Worm (Caenorhabditis elegans) whole organism, L4 larva: Measurements from ENCODE around the gene itr-1.

Experiments used
- F37D6.2 ChIP-seq: sonication (generic microtip); optimal IDR thresholded peaks from 2 replicates; lab custom pipeline; 2016; ENCODE audit warnings: mild to moderate bottlenecking, missing genetic modification characterization, missing compliant biosample characterization
- T26A8.4 ChIP-seq: fragments of 200-800 bp; sonication (Bioruptor generic); IDR thresholded peaks from 2 replicates; pipeline ENCODE4 v1.3.6; 2022; ENCODE audit warnings: missing genetic modification characterization, missing compliant biosample characterization
- Y48G9A.11 ChIP-seq: fragments of 200-800 bp; sonication (Bioruptor generic); IDR thresholded peaks from 2 replicates; pipeline ENCODE4 v1.3.6; 2022; ENCODE audit warnings: missing genetic modification reagents, missing genetic modification characterization, missing compliant biosample characterization
- aha-1 ChIP-seq: fragments of 150-350 bp; peaks from one replicate; lab custom pipeline; 2014; ENCODE audit warnings: missing biosample characterization, missing genetic modification characterization
- attf-4 ChIP-seq: sonication (generic microtip); optimal IDR thresholded peaks from 3 replicates; lab custom pipeline; 2017; ENCODE audit warnings: missing biosample characterization, missing genetic modification characterization
- ctbp-1 ChIP-seq: fragments of 200-800 bp; sonication (Bioruptor generic); IDR thresholded peaks from 2 replicates; pipeline ENCODE4 v1.3.6; 2022; ENCODE audit warnings: missing genetic modification reagents, missing genetic modification characterization, missing compliant biosample characterization
- daf-12 ChIP-seq: fragments of 150-350 bp; optimal IDR thresholded peaks from 2 replicates; lab custom pipeline; 2014; ENCODE audit warnings: missing biosample characterization, missing genetic modification reagents, missing genetic modification characterization
- daf-19 ChIP-seq: fragments of 200-800 bp; sonication (Bioruptor generic); conservative IDR thresholded peaks from 2 replicates; pipeline ENCODE4 v1.3.6; 2022; ENCODE audit warnings: missing genetic modification characterization, missing compliant biosample characterization
- dmd-9 ChIP-seq: fragments of 200-800 bp; sonication (Bioruptor generic); IDR thresholded peaks from 2 replicates; pipeline ENCODE4 v1.3.6; 2022; ENCODE audit warnings: missing genetic modification reagents, missing genetic modification characterization, missing compliant biosample characterization
- dve-1 ChIP-seq: sonication (generic microtip); optimal IDR thresholded peaks from 2 replicates; lab custom pipeline; 2017; ENCODE audit warnings: antibody characterized with exemption, mild to moderate bottlenecking, missing genetic modification characterization, missing compliant biosample characterization; ENCODE audit not compliant: insufficient read depth
- fkh-10 ChIP-seq: fragments of 150-350 bp; optimal IDR thresholded peaks from 2 replicates; lab custom pipeline; 2014; ENCODE audit warnings: missing biosample characterization, missing genetic modification reagents, missing genetic modification characterization
- hif-1 ChIP-seq, 2 experiments: sonication (generic microtip); optimal IDR thresholded peaks; 2 replicates each; lab custom pipeline; 2016 to 2017; ENCODE audit warnings: missing compliant biosample characterization in 2 of 2, missing genetic modification characterization in 2 of 2, missing genetic modification reagents in 2 of 2, missing genotype in 2 of 2, mild to moderate bottlenecking in 1 of 2
- jun-1 ChIP-seq: fragments of 150-350 bp; optimal IDR thresholded peaks from 2 replicates; lab custom pipeline; 2014; ENCODE audit warnings: missing biosample characterization, missing genetic modification reagents, missing genetic modification characterization
- lin-39 ChIP-seq: fragments of 150-350 bp; optimal IDR thresholded peaks from 2 replicates; lab custom pipeline; 2014; ENCODE audit warnings: missing biosample characterization, missing genetic modification reagents, missing genetic modification characterization
- madf-9 ChIP-seq: fragments of 200-800 bp; sonication (Bioruptor generic); conservative IDR thresholded peaks from 2 replicates; pipeline ENCODE4 v1.3.6; 2022; ENCODE audit warnings: missing genetic modification reagents, missing genetic modification characterization, missing compliant biosample characterization
- mdl-1 ChIP-seq, 2 experiments: fragments of 150-350 bp in 1 of 2; sonication (generic microtip) in 1 of 2; optimal IDR thresholded peaks; 2 replicates each; lab custom pipeline; 2014 to 2017; ENCODE audit warnings: missing biosample characterization in 2 of 2, missing genetic modification characterization in 2 of 2
- mes-2 ChIP-seq: sonication (generic microtip); optimal IDR thresholded peaks from 2 replicates; lab custom pipeline; 2016; ENCODE audit warnings: missing genotype, mild to moderate bottlenecking, missing genetic modification characterization, missing compliant biosample characterization; ENCODE audit not compliant: poor library complexity, severe bottlenecking
- nhr-102 ChIP-seq: sonication (generic microtip); optimal IDR thresholded peaks from 2 replicates; lab custom pipeline; 2016; ENCODE audit warnings: mild to moderate bottlenecking, missing genetic modification characterization, moderate library complexity, missing compliant biosample characterization
- nhr-28 ChIP-seq: fragments of 150-350 bp; optimal IDR thresholded peaks from 2 replicates; lab custom pipeline; 2014; ENCODE audit warnings: missing biosample characterization, missing genetic modification characterization
- pha-4 ChIP-seq, 2 experiments: fragments of 150-350 bp in 1 of 2; fragments of 200-800 bp in 1 of 2; sonication (Bioruptor generic) in 1 of 2; IDR thresholded peaks in 1 of 2; optimal IDR thresholded peaks in 1 of 2; 2 replicates each; pipeline versions ENCODE4 v1.3.6 to Lab custom; 2014 to 2022; ENCODE audit warnings: missing genetic modification characterization in 2 of 2, missing genetic modification reagents in 2 of 2, missing biosample characterization in 1 of 2, missing compliant biosample characterization in 1 of 2
- pqm-1 ChIP-seq: sonication (generic microtip); optimal IDR thresholded peaks from 2 replicates; lab custom pipeline; 2017; ENCODE audit warnings: missing biosample characterization, missing genetic modification characterization
- saeg-2 ChIP-seq: fragments of 200-800 bp; sonication (Bioruptor generic); IDR thresholded peaks from 2 replicates; pipeline ENCODE4 v1.3.6; 2022; ENCODE audit warnings: missing genetic modification reagents, missing genetic modification characterization, missing compliant biosample characterization
- set-16 ChIP-seq: fragments of 200-800 bp; sonication (Bioruptor generic); IDR thresholded peaks from 2 replicates; pipeline ENCODE4 v1.3.6; 2022; ENCODE audit warnings: missing genetic modification reagents, missing genetic modification characterization, missing compliant biosample characterization
- skn-1 ChIP-seq: fragments of 150-350 bp; optimal IDR thresholded peaks from 2 replicates; lab custom pipeline; 2014; ENCODE audit warnings: missing biosample characterization, missing genetic modification characterization
- snpc-1.2 ChIP-seq: fragments of 200-800 bp; sonication (Bioruptor generic); IDR thresholded peaks from 2 replicates; pipeline ENCODE4 v1.3.6; 2022; ENCODE audit warnings: missing genetic modification reagents, missing genetic modification characterization, missing compliant biosample characterization
- spr-1 ChIP-seq: sonication (generic microtip); optimal IDR thresholded peaks from 2 replicates; lab custom pipeline; 2016; ENCODE audit warnings: mild to moderate bottlenecking, missing genetic modification characterization, missing compliant biosample characterization
- spr-3 ChIP-seq: fragments of 200-800 bp; sonication (Bioruptor generic); optimal IDR thresholded peaks from 2 replicates; lab custom pipeline; 2018; ENCODE audit warnings: mild to moderate bottlenecking, missing genetic modification characterization, missing compliant biosample characterization
- unc-62 ChIP-seq, 3 experiments: fragments of 150-350 bp in 1 of 3; sonication (generic microtip); optimal IDR thresholded peaks in 2 of 3; peaks in 1 of 3; 1 replicate in 1 of 3; 2 replicates in 2 of 3; lab custom pipeline; 2014 to 2017; ENCODE audit warnings: missing biosample characterization in 3 of 3, missing genetic modification characterization in 3 of 3, missing genetic modification reagents in 3 of 3, missing genotype in 1 of 3
- vab-7 ChIP-seq: fragments of 200-800 bp; sonication (Bioruptor generic); IDR thresholded peaks from 2 replicates; pipeline ENCODE4 v1.3.6; 2022; ENCODE audit warnings: missing genetic modification reagents, missing genetic modification characterization, missing compliant biosample characterization
- zag-1 ChIP-seq: fragments of 150-350 bp; optimal IDR thresholded peaks from 2 replicates; lab custom pipeline; 2014; ENCODE audit warnings: missing biosample characterization, missing genetic modification characterization
- zfp-2 ChIP-seq: sonication (generic microtip); optimal IDR thresholded peaks from 2 replicates; lab custom pipeline; 2016; ENCODE audit warnings: mild to moderate bottlenecking, missing genetic modification characterization, missing compliant biosample characterization
- zfp-3 ChIP-seq: fragments of 200-800 bp; sonication (Bioruptor generic); conservative IDR thresholded peaks from 2 replicates; pipeline ENCODE4 v1.3.6; 2022; ENCODE audit warnings: missing genetic modification reagents, missing genetic modification characterization, missing compliant biosample characterization

itr-1 gene

DNA sequence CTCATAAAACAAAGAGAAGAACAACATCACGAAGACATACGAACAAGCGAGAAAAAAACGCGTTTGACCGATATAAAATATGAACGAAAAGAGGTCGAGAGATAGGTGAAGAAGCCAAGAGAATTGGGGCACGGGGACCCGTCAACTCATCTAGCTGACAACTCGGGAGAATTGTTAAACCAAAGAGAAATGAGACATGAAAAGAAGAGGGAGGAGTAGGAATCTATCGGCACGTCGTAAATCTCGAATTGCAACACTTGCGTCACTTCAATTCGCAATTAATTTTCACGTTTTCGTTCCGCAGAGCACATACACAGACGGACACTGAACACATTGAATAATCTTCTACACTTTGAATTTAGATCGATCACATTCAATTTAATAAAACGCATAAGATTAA, 48.6 kb downstream of the itr-1 start:
- TF ChIP-seq snpc-1.2 (GFP tag; lab: Robert Waterston, UW): no peak
- TF ChIP-seq zfp-2: no peak
- TF ChIP-seq jun-1 (tag; lab: Kevin White, UChicago): no peak
- no peak for TF ChIP-seq F37D6.2 (tag; lab: Kevin White, UChicago)
- TF ChIP-seq unc-62 (GFP tag; optimal IDR thresholded peaks at IDR 0.05 in 1 of 2; lab: Kevin White, UChicago): peak in 1 of 2 experiments; percentile 7
- no peak for TF ChIP-seq unc-62 (tag; optimal IDR thresholded peaks at IDR 0.05; lab: Kevin White, UChicago)
- no peak for TF ChIP-seq mes-2 (tag; lab: Kevin White, UChicago)
- no peak for TF ChIP-seq spr-1 (tag; lab: Kevin White, UChicago)

DNA sequence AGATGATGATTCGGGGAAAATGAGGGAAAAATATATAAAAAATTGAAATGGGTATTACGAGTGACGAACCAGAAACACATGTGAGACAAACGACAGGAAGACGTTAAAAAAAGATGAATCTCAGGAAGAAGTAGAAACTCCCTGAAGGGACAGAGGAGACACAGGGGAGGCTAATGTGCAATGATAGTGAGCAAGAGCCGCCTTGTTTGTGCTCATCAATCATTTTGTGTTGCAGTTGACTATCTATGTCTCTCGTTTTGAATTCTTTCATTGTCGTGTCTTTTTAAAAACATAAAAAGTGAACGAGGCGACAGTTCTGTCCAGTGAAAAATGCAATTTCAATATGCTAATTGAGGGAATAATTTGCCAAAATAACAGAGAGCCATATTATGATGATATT, 49.9 kb downstream of the itr-1 start:
- TF ChIP-seq daf-19: no peak
- peak; percentile 69 for TF ChIP-seq aha-1
- TF ChIP-seq unc-62 (GFP tag; optimal IDR thresholded peaks at IDR 0.05 in 1 of 2; lab: Kevin White, UChicago): peak in 1 of 2 experiments; percentile 14
- no peak for TF ChIP-seq unc-62 (tag; optimal IDR thresholded peaks at IDR 0.05; lab: Kevin White, UChicago)

DNA sequence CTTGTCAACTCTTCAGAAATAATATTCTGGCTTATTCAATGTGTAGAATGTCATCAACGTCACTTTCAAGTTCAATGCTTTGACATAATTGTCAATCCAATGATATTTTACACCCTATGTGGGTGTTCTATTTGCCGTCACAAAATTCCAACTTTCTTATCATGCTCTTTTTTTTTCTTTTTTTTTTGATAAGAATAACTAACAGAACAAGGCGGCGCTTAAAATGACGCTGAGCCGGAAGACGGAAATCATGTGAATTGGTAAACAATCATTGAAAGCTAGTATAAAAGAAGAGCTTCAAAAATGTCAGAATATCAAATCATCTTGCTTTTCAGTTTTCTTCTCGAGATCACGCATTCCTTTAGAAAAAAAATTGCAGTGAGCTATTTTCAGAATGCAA, 51.4 kb downstream of the itr-1 start, which contains the start of gene C50F7.5:
Gene C50F7.5, plus strand, starts transcription at position 395 of the 400 bp plus-strand sequence.
- TF ChIP-seq skn-1 (no peak), pqm-1 (tag; lab: Kevin White, UChicago) (peak; percentile 68), zag-1 (no peak), dve-1 (tag; lab: Kevin White, UChicago) (peak; percentile 40), zfp-3 (GFP tag; lab: Robert Waterston, UW) (no peak), dmd-9 (GFP tag; lab: Robert Waterston, UW) (no peak), attf-4 (no peak)

DNA sequence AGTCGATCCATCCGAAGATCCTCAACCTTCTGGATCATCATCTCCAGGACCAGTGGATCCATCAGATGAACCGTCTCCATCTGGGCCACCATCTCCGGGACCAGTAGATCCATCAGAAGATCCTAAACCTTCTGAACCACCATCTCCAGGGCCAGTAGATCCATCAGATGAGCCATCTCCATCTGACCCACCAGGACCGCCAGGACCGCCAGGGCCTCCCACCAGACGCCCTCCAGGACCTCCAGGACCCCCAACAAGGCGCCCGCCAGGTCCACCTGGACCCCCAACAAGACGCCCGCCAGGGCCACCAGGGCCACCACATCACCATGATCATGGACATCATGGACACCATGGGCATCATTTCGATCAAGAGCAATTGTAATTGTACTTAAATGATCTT, 52.3 kb downstream of the itr-1 start:
- no peak for TF ChIP-seq lin-39
- no peak for TF ChIP-seq madf-9
- TF ChIP-seq ctbp-1 (GFP tag; lab: Robert Waterston, UW): no peak
- TF ChIP-seq Y48G9A.11 (GFP tag; lab: Robert Waterston, UW): 0 out of 2 replicates have a peak, but pooled peaks have one; percentile 21
- no peak for TF ChIP-seq fkh-10 (GFP tag; lab: Kevin White, UChicago)
- no peak for TF ChIP-seq dve-1 (tag; lab: Kevin White, UChicago)
- no peak for TF ChIP-seq daf-12
- peak; percentile 95 for TF ChIP-seq set-16 (GFP tag; lab: Robert Waterston, UW)
- no peak for TF ChIP-seq skn-1
- TF ChIP-seq spr-3 (GFP tag; lab: Kevin White, UChicago): no peak
- no peak for TF ChIP-seq attf-4
- TF ChIP-seq T26A8.4 (GFP tag; lab: Robert Waterston, UW): no peak
- no peak for TF ChIP-seq pha-4 (GFP tag; IDR thresholded peaks at IDR 0.05; lab: Robert Waterston, UW)
- no peak for TF ChIP-seq pha-4 (tag; optimal IDR thresholded peaks at IDR 0.05; lab: Kevin White, UChicago)
- TF ChIP-seq mdl-1 (tag; optimal IDR thresholded peaks at IDR 0.05; lab: Kevin White, UChicago): no peak
- no peak for TF ChIP-seq jun-1 (tag; lab: Kevin White, UChicago)
- TF ChIP-seq aha-1: peak; percentile 87
- TF ChIP-seq hif-1 (tag; optimal IDR thresholded peaks at IDR 0.05; lab: Kevin White, UChicago): no peak
- 0 out of 2 replicates have a peak, but pooled peaks have one; percentile 22 for TF ChIP-seq saeg-2 (GFP tag; lab: Robert Waterston, UW)
- no peak for TF ChIP-seq nhr-102 (tag; lab: Kevin White, UChicago)
- no peak for TF ChIP-seq vab-7 (GFP tag; lab: Robert Waterston, UW)
- TF ChIP-seq nhr-28: no peak
